Worm (Caenorhabditis elegans) whole organism, midembryonic: ENCODE measurements around the gene pcm-1.

Experiments
- T22C8.4 ChIP-seq: fragments of 200-800 bp; sonication (Bioruptor generic); IDR thresholded peaks from 2 replicates; pipeline ENCODE4 v1.3.6; 2022; ENCODE audit warnings: missing genetic modification characterization, missing compliant biosample characterization
- klf-2 ChIP-seq: fragments of 200-800 bp; sonication (Bioruptor generic); conservative IDR thresholded peaks from 2 replicates; pipeline ENCODE4 v1.3.6; 2022; ENCODE audit warnings: missing genetic modification reagents, missing genetic modification characterization, missing compliant biosample characterization
- med-1 ChIP-seq: sonication (generic microtip); optimal IDR thresholded peaks from 2 replicates; lab custom pipeline; 2017; ENCODE audit warnings: missing genetic modification characterization, mild to moderate bottlenecking, missing compliant biosample characterization, antibody characterized with exemption, missing genetic modification reagents; ENCODE audit not compliant: insufficient read depth
- ref-1 ChIP-seq: fragments of 200-800 bp; sonication (Bioruptor generic); conservative IDR thresholded peaks from 2 replicates; pipeline ENCODE4 v1.3.6; 2022; ENCODE audit warnings: missing genetic modification reagents, missing genetic modification characterization, missing compliant biosample characterization
- tab-1 ChIP-seq: fragments of 200-800 bp; sonication (Bioruptor generic); IDR thresholded peaks from 2 replicates; pipeline ENCODE4 v1.3.6; 2022; ENCODE audit warnings: missing genetic modification characterization, missing compliant biosample characterization

ce11 chrV:5982722-5983121, 19.0 kb upstream of the pcm-1 start:
- TF ChIP-seq med-1, result no peak
- TF ChIP-seq ref-1 (GFP tag; lab: Robert Waterston, UW), result no peak
- no peak for TF ChIP-seq tab-1
- TF ChIP-seq klf-2 (GFP tag; lab: Robert Waterston, UW), result no peak
- TF ChIP-seq T22C8.4, result no peak
